Worm (Caenorhabditis elegans) whole organism, L4 larva: ENCODE data around the gene gnrr-2.

Experiments
- F26F4.8 ChIP-seq: fragments of 200-800 bp; sonication (Bioruptor generic); conservative IDR thresholded peaks from 2 replicates; pipeline ENCODE4 v1.3.6; 2022; ENCODE audit warnings: missing genetic modification characterization, missing compliant biosample characterization
- F44E2.7 ChIP-seq: fragments of 200-800 bp; sonication (Bioruptor generic); IDR thresholded peaks from 2 replicates; pipeline ENCODE4 v2.1.2; 2022; ENCODE audit warnings: missing genetic modification characterization, missing compliant biosample characterization
- T26A8.4 ChIP-seq: fragments of 200-800 bp; sonication (Bioruptor generic); IDR thresholded peaks from 2 replicates; pipeline ENCODE4 v1.3.6; 2022; ENCODE audit warnings: missing genetic modification characterization, missing compliant biosample characterization
- Y48G9A.11 ChIP-seq: fragments of 200-800 bp; sonication (Bioruptor generic); IDR thresholded peaks from 2 replicates; pipeline ENCODE4 v1.3.6; 2022; ENCODE audit warnings: missing genetic modification reagents, missing genetic modification characterization, missing compliant biosample characterization
- Y5F2A.4 ChIP-seq: fragments of 200-800 bp; sonication (Bioruptor generic); optimal IDR thresholded peaks from 2 replicates; lab custom pipeline; 2018; ENCODE audit warnings: mild to moderate bottlenecking, missing genetic modification characterization, missing compliant biosample characterization
- Y75B8A.6 ChIP-seq: fragments of 200-800 bp; sonication (Bioruptor generic); IDR thresholded peaks from 2 replicates; pipeline ENCODE4 v1.3.6; 2022; ENCODE audit warnings: missing genetic modification reagents, missing genetic modification characterization, missing compliant biosample characterization
- ZK337.2 ChIP-seq: fragments of 200-800 bp; sonication (Bioruptor generic); IDR thresholded peaks from 2 replicates; pipeline ENCODE4 v1.3.6; 2022; ENCODE audit warnings: missing genetic modification reagents, missing genetic modification characterization, missing compliant biosample characterization
- ZK546.5 ChIP-seq, 2 experiments: sonication (generic microtip); optimal IDR thresholded peaks; 2 replicates each; lab custom pipeline; 2017; ENCODE audit warnings: missing biosample characterization in 2 of 2, missing genetic modification characterization in 2 of 2
- aly-2 ChIP-seq: sonication (generic microtip); optimal IDR thresholded peaks from 2 replicates; lab custom pipeline; 2018; ENCODE audit warnings: missing biosample characterization, missing genetic modification characterization
- ceh-28 ChIP-seq: fragments of 150-350 bp; optimal IDR thresholded peaks from 2 replicates; lab custom pipeline; 2014; ENCODE audit warnings: missing biosample characterization, missing genetic modification reagents, missing genetic modification characterization
- ceh-44 ChIP-seq: fragments of 200-800 bp; sonication (Bioruptor generic); IDR thresholded peaks from 2 replicates; pipeline ENCODE4 v1.3.6; 2022; ENCODE audit warnings: missing genetic modification reagents, missing genetic modification characterization, missing compliant biosample characterization
- ceh-62 ChIP-seq: sonication (generic microtip); optimal IDR thresholded peaks from 2 replicates; lab custom pipeline; 2017; ENCODE audit warnings: missing biosample characterization, missing genetic modification characterization
- ces-1 ChIP-seq: fragments of 150-350 bp; sonication (generic microtip); optimal IDR thresholded peaks from 4 replicates; lab custom pipeline; 2014; ENCODE audit warnings: missing biosample characterization, missing genetic modification reagents, missing genetic modification characterization
- cey-2 ChIP-seq: sonication (generic microtip); optimal IDR thresholded peaks from 3 replicates; lab custom pipeline; 2017; ENCODE audit warnings: missing genetic modification characterization, mild to moderate bottlenecking, missing compliant biosample characterization, antibody characterized with exemption, borderline replicate concordance; ENCODE audit not compliant: insufficient read depth
- daf-16 ChIP-seq, 3 experiments: sonication (generic microtip); optimal IDR thresholded peaks; 2 replicates each; lab custom pipeline; 2016 to 2017; ENCODE audit warnings: missing genetic modification characterization in 3 of 3, missing genetic modification reagents in 3 of 3, mild to moderate bottlenecking in 2 of 3, missing compliant biosample characterization in 2 of 3, missing biosample characterization in 1 of 3, moderate library complexity in 1 of 3
- dpl-1 ChIP-seq: fragments of 150-350 bp; optimal IDR thresholded peaks from 2 replicates; lab custom pipeline; 2014; ENCODE audit warnings: missing biosample characterization, missing genetic modification reagents, missing genetic modification characterization
- fkh-10 ChIP-seq: fragments of 150-350 bp; optimal IDR thresholded peaks from 2 replicates; lab custom pipeline; 2014; ENCODE audit warnings: missing biosample characterization, missing genetic modification reagents, missing genetic modification characterization
- fos-1 ChIP-seq: fragments of 150-350 bp; optimal IDR thresholded peaks from 2 replicates; lab custom pipeline; 2014; ENCODE audit warnings: missing biosample characterization, missing genetic modification characterization
- gei-8 ChIP-seq: fragments of 200-800 bp; sonication (Bioruptor generic); optimal IDR thresholded peaks from 2 replicates; lab custom pipeline; 2018; ENCODE audit warnings: mild to moderate bottlenecking, missing genetic modification characterization, missing compliant biosample characterization
- hlh-30 ChIP-seq: sonication (generic microtip); optimal IDR thresholded peaks from 2 replicates; lab custom pipeline; 2017; ENCODE audit warnings: antibody characterized with exemption, mild to moderate bottlenecking, missing genetic modification characterization, missing compliant biosample characterization; ENCODE audit not compliant: insufficient read depth
- hmg-1.1 ChIP-seq: fragments of 200-800 bp; sonication (Bioruptor generic); IDR thresholded peaks from 2 replicates; pipeline ENCODE4 v1.3.6; 2022; ENCODE audit warnings: missing genetic modification reagents, missing genetic modification characterization, missing compliant biosample characterization
- jun-1 ChIP-seq: fragments of 150-350 bp; optimal IDR thresholded peaks from 2 replicates; lab custom pipeline; 2014; ENCODE audit warnings: missing biosample characterization, missing genetic modification reagents, missing genetic modification characterization
- lin-13 ChIP-seq: fragments of 150-350 bp; optimal IDR thresholded peaks from 2 replicates; lab custom pipeline; 2014; ENCODE audit warnings: missing biosample characterization, missing genetic modification reagents, missing genetic modification characterization
- lin-15B ChIP-seq: fragments of 150-350 bp; sonication (generic microtip); optimal IDR thresholded peaks from 3 replicates; lab custom pipeline; 2014; ENCODE audit warnings: missing biosample characterization, missing genetic modification characterization
- lin-29 ChIP-seq: fragments of 200-800 bp; sonication (Bioruptor generic); IDR thresholded peaks from 2 replicates; pipeline ENCODE4 v1.3.6; 2022; ENCODE audit warnings: missing genetic modification reagents, missing genetic modification characterization, missing compliant biosample characterization
- lsy-2 ChIP-seq, 2 experiments: fragments of 150-350 bp in 1 of 2; sonication (generic microtip) in 1 of 2; optimal IDR thresholded peaks; 2 replicates each; lab custom pipeline; 2014 to 2017; ENCODE audit warnings: missing biosample characterization in 2 of 2, missing genetic modification characterization in 2 of 2
- mdl-1 ChIP-seq, 2 experiments: fragments of 150-350 bp in 1 of 2; sonication (generic microtip) in 1 of 2; optimal IDR thresholded peaks; 2 replicates each; lab custom pipeline; 2014 to 2017; ENCODE audit warnings: missing biosample characterization in 2 of 2, missing genetic modification characterization in 2 of 2
- mdt-29 ChIP-seq: fragments of 200-800 bp; sonication (Bioruptor generic); IDR thresholded peaks from 2 replicates; pipeline ENCODE4 v1.3.6; 2022; ENCODE audit warnings: missing genetic modification reagents, missing genetic modification characterization, missing compliant biosample characterization
- mep-1 ChIP-seq: fragments of 150-350 bp; sonication (generic microtip); optimal IDR thresholded peaks from 3 replicates; lab custom pipeline; 2014; ENCODE audit warnings: missing biosample characterization, missing genetic modification characterization
- mes-2 ChIP-seq: sonication (generic microtip); optimal IDR thresholded peaks from 2 replicates; lab custom pipeline; 2016; ENCODE audit warnings: missing genotype, mild to moderate bottlenecking, missing genetic modification characterization, missing compliant biosample characterization; ENCODE audit not compliant: poor library complexity, severe bottlenecking
- mxl-2 ChIP-seq: fragments of 200-800 bp; sonication (Bioruptor generic); conservative IDR thresholded peaks from 2 replicates; pipeline ENCODE4 v1.3.6; 2022; ENCODE audit warnings: missing genetic modification reagents, missing genetic modification characterization, missing compliant biosample characterization
- nhr-111 ChIP-seq: fragments of 200-800 bp; sonication (Bioruptor generic); optimal IDR thresholded peaks from 2 replicates; lab custom pipeline; 2018; ENCODE audit warnings: mild to moderate bottlenecking, missing genetic modification characterization, missing compliant biosample characterization
- nhr-25 ChIP-seq: sonication (generic microtip); optimal IDR thresholded peaks from 2 replicates; lab custom pipeline; 2017; ENCODE audit warnings: missing genetic modification characterization, mild to moderate bottlenecking, missing compliant biosample characterization, antibody characterized with exemption, moderate library complexity, borderline replicate concordance; ENCODE audit not compliant: insufficient read depth
- nhr-28 ChIP-seq: fragments of 150-350 bp; optimal IDR thresholded peaks from 2 replicates; lab custom pipeline; 2014; ENCODE audit warnings: missing biosample characterization, missing genetic modification characterization
- nhr-6 ChIP-seq: fragments of 150-350 bp; optimal IDR thresholded peaks from 2 replicates; lab custom pipeline; 2014; ENCODE audit warnings: missing biosample characterization, missing genetic modification characterization
- pha-4 ChIP-seq, 2 experiments: fragments of 150-350 bp in 1 of 2; fragments of 200-800 bp in 1 of 2; sonication (Bioruptor generic) in 1 of 2; IDR thresholded peaks in 1 of 2; optimal IDR thresholded peaks in 1 of 2; 2 replicates each; pipeline versions ENCODE4 v1.3.6 to Lab custom; 2014 to 2022; ENCODE audit warnings: missing genetic modification characterization in 2 of 2, missing genetic modification reagents in 2 of 2, missing biosample characterization in 1 of 2, missing compliant biosample characterization in 1 of 2
- php-3 ChIP-seq: fragments of 200-800 bp; sonication (Bioruptor generic); IDR thresholded peaks from 2 replicates; pipeline ENCODE4 v1.3.6; 2022; ENCODE audit warnings: missing genetic modification reagents, missing genetic modification characterization, missing compliant biosample characterization
- pqm-1 ChIP-seq: sonication (generic microtip); optimal IDR thresholded peaks from 2 replicates; lab custom pipeline; 2017; ENCODE audit warnings: missing biosample characterization, missing genetic modification characterization
- saeg-2 ChIP-seq: fragments of 200-800 bp; sonication (Bioruptor generic); IDR thresholded peaks from 2 replicates; pipeline ENCODE4 v1.3.6; 2022; ENCODE audit warnings: missing genetic modification reagents, missing genetic modification characterization, missing compliant biosample characterization
- sdz-12 ChIP-seq: fragments of 200-800 bp; sonication (Bioruptor generic); optimal IDR thresholded peaks from 2 replicates; lab custom pipeline; 2018; ENCODE audit warnings: mild to moderate bottlenecking, missing genetic modification characterization, missing compliant biosample characterization
- snpc-1.2 ChIP-seq: fragments of 200-800 bp; sonication (Bioruptor generic); IDR thresholded peaks from 2 replicates; pipeline ENCODE4 v1.3.6; 2022; ENCODE audit warnings: missing genetic modification reagents, missing genetic modification characterization, missing compliant biosample characterization
- spr-1 ChIP-seq: sonication (generic microtip); optimal IDR thresholded peaks from 2 replicates; lab custom pipeline; 2016; ENCODE audit warnings: mild to moderate bottlenecking, missing genetic modification characterization, missing compliant biosample characterization
- spr-3 ChIP-seq: fragments of 200-800 bp; sonication (Bioruptor generic); optimal IDR thresholded peaks from 2 replicates; lab custom pipeline; 2018; ENCODE audit warnings: mild to moderate bottlenecking, missing genetic modification characterization, missing compliant biosample characterization
- tag-97 ChIP-seq: fragments of 200-800 bp; sonication (Bioruptor generic); IDR thresholded peaks from 2 replicates; pipeline ENCODE4 v1.3.6; 2022; ENCODE audit warnings: missing genetic modification characterization, missing compliant biosample characterization
- unc-130 ChIP-seq: sonication (generic microtip); optimal IDR thresholded peaks from 2 replicates; lab custom pipeline; 2016; ENCODE audit warnings: missing genetic modification reagents, missing genetic modification characterization, missing compliant biosample characterization
- zag-1 ChIP-seq: fragments of 150-350 bp; optimal IDR thresholded peaks from 2 replicates; lab custom pipeline; 2014; ENCODE audit warnings: missing biosample characterization, missing genetic modification characterization
- zfp-2 ChIP-seq: sonication (generic microtip); optimal IDR thresholded peaks from 2 replicates; lab custom pipeline; 2016; ENCODE audit warnings: mild to moderate bottlenecking, missing genetic modification characterization, missing compliant biosample characterization
- zip-2 ChIP-seq: fragments of 150-350 bp; optimal IDR thresholded peaks from 2 replicates; lab custom pipeline; 2014; ENCODE audit warnings: missing biosample characterization, missing genetic modification characterization

gnrr-2 gene

ce11 chrV:14423268-14423667 lies 14.4 kb downstream of the gnrr-2 start, which contains the start of gene rpoa-12 (continued):
- TF ChIP-seq hlh-30 (tag; lab: Kevin White, UChicago) (no peak), mxl-2 (GFP tag; lab: Robert Waterston, UW) (no peak), spr-3 (GFP tag; lab: Kevin White, UChicago) (no peak), spr-1 (tag; lab: Kevin White, UChicago) (no peak), aly-2 (tag; lab: Kevin White, UChicago) (no peak), sdz-12 (no peak), lin-13 (GFP tag; lab: Kevin White, UChicago) (no peak), mep-1 (tag; lab: Kevin White, UChicago) (no peak), nhr-28 (tag; lab: Kevin White, UChicago) (no peak), lin-29 (GFP tag; lab: Robert Waterston, UW) (no peak), fos-1 (tag; lab: Kevin White, UChicago) (no peak), zip-2 (tag; lab: Kevin White, UChicago) (no peak), tag-97 (GFP tag; lab: Robert Waterston, UW) (no peak), ceh-44 (GFP tag; lab: Robert Waterston, UW) (no peak), snpc-1.2 (no peak), ceh-28 (tag; lab: Kevin White, UChicago) (no peak), lsy-2 (tag; optimal IDR thresholded peaks at IDR 0.05; lab: Kevin White, UChicago) (peak in 1 of 2 experiments; percentile 42), mdt-29 (no peak), ZK546.5 (tag; optimal IDR thresholded peaks at IDR 0.05; lab: Kevin White, UChicago) (no peak), php-3 (GFP tag; lab: Robert Waterston, UW) (no peak), ces-1 (no peak), F26F4.8 (GFP tag; lab: Robert Waterston, UW) (no peak), fkh-10 (GFP tag; lab: Kevin White, UChicago) (no peak), pha-4 (GFP tag; IDR thresholded peaks at IDR 0.05; lab: Robert Waterston, UW) (no peak), pha-4 (tag; optimal IDR thresholded peaks at IDR 0.05; lab: Kevin White, UChicago) (no peak), nhr-111 (no peak), pqm-1 (tag; lab: Kevin White, UChicago) (no peak), nhr-25 (tag; lab: Kevin White, UChicago) (peak; percentile 16), ceh-62 (tag; lab: Kevin White, UChicago) (no peak), T26A8.4 (GFP tag; lab: Robert Waterston, UW) (no peak), Y5F2A.4 (no peak), cey-2 (tag; lab: Kevin White, UChicago) (no peak), Y48G9A.11 (no peak), Y75B8A.6 (GFP tag; lab: Robert Waterston, UW) (no peak), lin-15B (no peak)

DNA sequence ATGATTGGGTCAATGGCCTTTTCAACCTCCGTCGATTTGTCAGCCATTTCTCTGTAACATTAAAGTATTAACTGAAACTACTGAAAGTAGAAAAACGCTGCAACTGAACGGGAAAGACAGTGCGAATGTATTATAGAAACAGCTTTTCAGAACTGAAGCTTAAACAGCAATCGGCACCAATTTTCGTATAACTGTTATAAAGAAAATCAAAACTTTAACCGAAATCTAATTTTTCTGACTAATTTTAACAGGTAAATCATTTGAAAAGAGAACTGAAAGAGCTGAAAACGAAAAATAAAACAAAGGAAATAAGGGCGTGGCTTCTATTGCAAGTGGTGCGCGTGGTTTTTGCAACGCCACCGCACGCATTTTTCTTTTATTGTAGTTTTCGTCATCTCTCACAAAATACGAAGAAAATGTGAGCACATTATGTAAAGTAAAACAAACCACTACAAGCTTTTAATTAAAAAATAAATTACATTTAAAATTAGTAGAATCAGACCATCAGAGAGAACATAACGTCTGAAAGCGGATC lies 16.2 kb downstream of the gnrr-2 start, which contains the start of gene rrsr-1:
Gene rrsr-1 (minus strand): TSS at position 51 of the 535 bp plus-strand sequence.
- TF ChIP-seq hmg-1.1 (GFP tag; lab: Robert Waterston, UW) (peak; percentile 40; the same call in 1 of the 2 replicates), lin-13 (GFP tag; lab: Kevin White, UChicago) (peak; percentile 18), mdl-1 (tag; optimal IDR thresholded peaks at IDR 0.05; lab: Kevin White, UChicago) (no peak), lin-29 (GFP tag; lab: Robert Waterston, UW) (no peak), daf-16 (GFP tag; optimal IDR thresholded peaks at IDR 0.05; lab: Kevin White, UChicago) (no peak), daf-16 (tag; optimal IDR thresholded peaks at IDR 0.05; lab: Kevin White, UChicago) (no peak), zfp-2 (no peak), mes-2 (tag; lab: Kevin White, UChicago) (peak; percentile 88), unc-130 (GFP tag; lab: Kevin White, UChicago) (peak; percentile 36), pha-4 (GFP tag; IDR thresholded peaks at IDR 0.05; lab: Robert Waterston, UW) (no peak), pha-4 (tag; optimal IDR thresholded peaks at IDR 0.05; lab: Kevin White, UChicago) (no peak), zag-1 (tag; lab: Kevin White, UChicago) (no peak), jun-1 (tag; lab: Kevin White, UChicago) (no peak), gei-8 (no peak), Y5F2A.4 (no peak), php-3 (GFP tag; lab: Robert Waterston, UW) (no peak), mdt-29 (no peak), spr-3 (GFP tag; lab: Kevin White, UChicago) (no peak), saeg-2 (no peak), Y48G9A.11 (no peak), ZK337.2 (GFP tag; lab: Robert Waterston, UW) (no peak), F44E2.7 (no peak), ceh-44 (GFP tag; lab: Robert Waterston, UW) (no peak), dpl-1 (GFP tag; lab: Kevin White, UChicago) (peak; percentile 29), nhr-6 (tag; lab: Kevin White, UChicago) (peak; percentile 86)
